In the genomic region with DNA sequence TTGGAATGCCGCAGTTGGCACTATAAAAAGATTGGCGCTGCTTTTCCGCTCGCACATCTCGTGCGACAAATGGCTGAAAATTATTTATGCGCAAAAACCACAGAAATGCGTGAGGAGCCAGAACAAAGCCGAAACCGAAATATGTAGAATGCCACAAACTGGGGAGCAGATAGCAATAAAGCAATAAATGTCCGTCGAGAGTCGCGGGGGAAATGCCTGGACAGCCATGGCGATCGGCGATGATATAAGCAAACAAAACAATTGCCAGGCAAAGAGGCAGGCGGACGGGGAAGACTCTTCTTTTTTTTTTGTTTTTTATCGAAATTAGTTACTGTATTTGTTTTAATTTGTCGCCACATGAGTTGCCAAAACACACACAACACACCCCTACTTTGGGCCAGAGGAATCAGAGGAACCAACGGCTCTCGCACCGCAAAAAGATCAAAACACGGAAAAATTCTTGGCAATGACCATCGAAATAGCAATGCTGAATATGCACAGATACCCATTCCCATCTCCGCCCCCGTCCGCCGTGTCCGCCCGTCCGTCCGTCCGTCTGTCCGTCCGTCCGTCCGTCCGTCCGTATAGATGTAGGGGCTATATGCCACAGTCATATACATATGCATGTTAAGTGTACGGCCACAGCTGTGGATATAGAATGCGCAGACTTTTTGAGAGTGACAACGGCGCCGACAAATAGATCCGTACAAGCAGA, we compare ENCODE assay signal across 3 fruit fly cellular contexts.
TF ChIP-seq lines count a peak whose summit lies in the region.

No protein-coding gene starts in this region.

- TF ChIP-seq CTCF in whole organism, embryonic (GFP tag; optimal IDR thresholded peaks at IDR 0.05; lab: Kevin White, UChicago): no peak

TF ChIP-seq in whole organism, adult, 20 proteins besides CTCF, POLR2A, EP300 and RAD21:
- TF ChIP-seq CG12768 (GFP tag; optimal IDR thresholded peaks at IDR 0.05; lab: Kevin White, UChicago): no peak
- TF ChIP-seq CG11617 (GFP tag; optimal IDR thresholded peaks at IDR 0.05; lab: Kevin White, UChicago): peak; percentile 15
- TF ChIP-seq Mnt (GFP tag; optimal IDR thresholded peaks at IDR 0.05; lab: Kevin White, UChicago): no peak
- TF ChIP-seq CG7101 (tag; optimal IDR thresholded peaks at IDR 0.05; lab: Kevin White, UChicago): no peak
- no peak for TF ChIP-seq CG5204 (GFP tag; optimal IDR thresholded peaks at IDR 0.05; lab: Kevin White, UChicago)
- no peak for TF ChIP-seq bab1 (GFP tag; optimal IDR thresholded peaks at IDR 0.05; lab: Kevin White, UChicago)
TF ChIP-seq in whole organism, adult: peak in this region for 1.

TF ChIP-seq in whole organism, embryonic, 481 proteins besides CTCF, POLR2A, EP300 and RAD21 (continues in another document):
- TF ChIP-seq tll (GFP tag; optimal IDR thresholded peaks at IDR 0.05; lab: Kevin White, UChicago) (no peak), CG10267 (tag; optimal IDR thresholded peaks at IDR 0.05; lab: Kevin White, UChicago) (no peak), h (optimal IDR thresholded peaks at IDR 0.05; lab: Kevin White, UChicago) (no peak), CG6765 (GFP tag; optimal IDR thresholded peaks at IDR 0.05; lab: Kevin White, UChicago) (no peak), twi (tag; optimal IDR thresholded peaks at IDR 0.05; lab: Kevin White, UChicago) (no peak), CG10543 (GFP tag; optimal IDR thresholded peaks at IDR 0.05; lab: Kevin White, UChicago) (peak; percentile 12), CG6689 (GFP tag; IDR thresholded peaks at IDR 0.05; lab: Robert Waterston, UW) (no peak), CG31441 (GFP tag; IDR thresholded peaks at IDR 0.05; lab: Robert Waterston, UW) (no peak), CG18262 (tag; optimal IDR thresholded peaks at IDR 0.05; lab: Kevin White, UChicago) (no peak), chinmo (GFP tag; IDR thresholded peaks at IDR 0.05; lab: Robert Waterston, UW; ENCODE audit: partially characterized antibody) (0 out of 4 replicates have a peak, but pooled peaks have one; percentile 57), CG12299 (tag; optimal IDR thresholded peaks at IDR 0.05; lab: Kevin White, UChicago) (no peak), tap (tag; optimal IDR thresholded peaks at IDR 0.05; lab: Kevin White, UChicago) (no peak), crc (GFP tag; optimal IDR thresholded peaks at IDR 0.05; lab: Kevin White, UChicago) (no peak), CG15601 (tag; optimal IDR thresholded peaks at IDR 0.05; lab: Kevin White, UChicago) (no peak), Antp (GFP tag; optimal IDR thresholded peaks at IDR 0.05; lab: Kevin White, UChicago) (no peak), chif (GFP tag; optimal IDR thresholded peaks at IDR 0.05; lab: Kevin White, UChicago) (no peak), CG14860 (GFP tag; IDR thresholded peaks at IDR 0.05; lab: Robert Waterston, UW; ENCODE audit: partially characterized antibody) (no peak), Max (GFP tag; optimal IDR thresholded peaks at IDR 0.05; lab: Kevin White, UChicago) (no peak), CG2120 (GFP tag; optimal IDR thresholded peaks at IDR 0.05; lab: Kevin White, UChicago) (no peak), CG3281 (GFP tag; optimal IDR thresholded peaks at IDR 0.05; lab: Kevin White, UChicago) (no peak), az2 (GFP tag; optimal IDR thresholded peaks at IDR 0.05; lab: Kevin White, UChicago) (no peak), Dfd (GFP tag; optimal IDR thresholded peaks at IDR 0.05; lab: Kevin White, UChicago) (no peak), CG4854 (GFP tag; optimal IDR thresholded peaks at IDR 0.05; lab: Kevin White, UChicago) (no peak), CG12769 (tag; optimal IDR thresholded peaks at IDR 0.05; lab: Kevin White, UChicago) (peak; percentile 57), Trl (optimal IDR thresholded peaks at IDR 0.05; lab: Kevin White, UChicago) (no peak), Trl (GFP tag; optimal IDR thresholded peaks at IDR 0.05; lab: Kevin White, UChicago) (no peak), Awh (GFP tag; IDR thresholded peaks at IDR 0.05; lab: Robert Waterston, UW) (no peak), z (GFP tag; IDR thresholded peaks at IDR 0.05; lab: Robert Waterston, UW) (no peak), CG1024 (GFP tag; IDR thresholded peaks at IDR 0.05; lab: Robert Waterston, UW) (no peak), dimm (GFP tag; IDR thresholded peaks at IDR 0.05; lab: Robert Waterston, UW) (no peak), Atf3 (GFP tag; optimal IDR thresholded peaks at IDR 0.05; lab: Kevin White, UChicago) (no peak), sd (tag; optimal IDR thresholded peaks at IDR 0.05; lab: Kevin White, UChicago) (peak; percentile 79), CG15514 (GFP tag; optimal IDR thresholded peaks at IDR 0.05; lab: Kevin White, UChicago) (no peak), crol (GFP tag; IDR thresholded peaks at IDR 0.05; lab: Robert Waterston, UW) (0 out of 2 replicates have a peak, but pooled peaks have one; percentile 10), pum (GFP tag; optimal IDR thresholded peaks at IDR 0.05; lab: Kevin White, UChicago) (no peak), so (GFP tag; IDR thresholded peaks at IDR 0.05; lab: Robert Waterston, UW) (no peak), Mrtf (GFP tag; IDR thresholded peaks at IDR 0.05; lab: Robert Waterston, UW) (no peak), B-H1 (GFP tag; IDR thresholded peaks at IDR 0.05; lab: Robert Waterston, UW) (no peak), toy (GFP tag; IDR thresholded peaks at IDR 0.05; lab: Robert Waterston, UW) (no peak), HLH4C (GFP tag; IDR thresholded peaks at IDR 0.05; lab: Robert Waterston, UW; ENCODE audit: partially characterized antibody) (no peak)

TF ChIP-seq in whole organism, pupa, 21 proteins besides CTCF, POLR2A, EP300 and RAD21:
- no peak for TF ChIP-seq EcR (GFP tag; optimal IDR thresholded peaks at IDR 0.05; lab: Kevin White, UChicago)
- peak; percentile 62 for TF ChIP-seq CG32121 (GFP tag; IDR thresholded peaks at IDR 0.05; lab: Robert Waterston, UW)
